Worm (Caenorhabditis elegans): ENCODE data around the gene Y45F3A.4.

ce11 chrIII:10537003-10537402, 38.2 kb downstream of the Y45F3A.4 start:
- TF ChIP-seq B0035.1 (tag; optimal IDR thresholded peaks at IDR 0.05) (no peak), madf-10 (tag; optimal IDR thresholded peaks at IDR 0.05) (no peak), T26A5.8 (tag; optimal IDR thresholded peaks at IDR 0.05) (no peak), unc-62 (GFP tag; optimal IDR thresholded peaks at IDR 0.05) (no peak), ztf-25 (GFP tag; IDR thresholded peaks at IDR 0.05) (no peak), ets-4 (GFP tag; optimal IDR thresholded peaks at IDR 0.05) (no peak)

All from whole organism, young adult.